Worm (Caenorhabditis elegans): ENCODE results near the gene Y66D12A.7.

Y66D12A.7 gene

ce11 chrIII:11580428-11580885 is at the start of gene Y66D12A.7:
Gene Y66D12A.7 (minus strand): TSS chrIII:11580478.
- TF ChIP-seq unc-62 (GFP tag; optimal IDR thresholded peaks at IDR 0.05) = no peak

- TF ChIP-seq unc-62 (GFP tag; optimal IDR thresholded peaks at IDR 0.05) = no peak
Observed at ce11 chrIII:11629354-11629753, 49.1 kb upstream of the Y66D12A.7 start, which contains the start of gene Y66A7A.7. Gene Y66A7A.7 (minus strand): TSS chrIII:11629454.

ce11 chrIII:11627631-11628030 is 47.4 kb upstream of the Y66D12A.7 start:
- no peak for TF ChIP-seq unc-62 (GFP tag; optimal IDR thresholded peaks at IDR 0.05)

ce11 chrIII:11624838-11625292 is 44.6 kb upstream of the Y66D12A.7 start, which contains the start of gene gly-8:
Gene gly-8 (plus strand): TSS chrIII:11625242.
- no peak for TF ChIP-seq unc-62 (GFP tag; optimal IDR thresholded peaks at IDR 0.05)

ce11 chrIII:11616446-11616845 is 36.2 kb upstream of the Y66D12A.7 start, which contains the start of gene ceh-91:
Gene ceh-91 (plus strand): TSS chrIII:11616746.
- TF ChIP-seq unc-62 (GFP tag; optimal IDR thresholded peaks at IDR 0.05) = no peak

- TF ChIP-seq unc-62 (GFP tag; optimal IDR thresholded peaks at IDR 0.05) = no peak
Observed at ce11 chrIII:11615802-11616201, 35.5 kb upstream of the Y66D12A.7 start.

ce11 chrIII:11614874-11615273 is 34.6 kb upstream of the Y66D12A.7 start:
- no peak for TF ChIP-seq unc-62 (GFP tag; optimal IDR thresholded peaks at IDR 0.05)

ce11 chrIII:11612371-11612770 is 32.1 kb upstream of the Y66D12A.7 start, which contains the start of the genes Y66A7A.9 and Y66A7A.4:
Gene Y66A7A.9 (minus strand): TSS chrIII:11612471.
Gene Y66A7A.4 (plus strand): TSS chrIII:11612607.
- TF ChIP-seq unc-62 (GFP tag; optimal IDR thresholded peaks at IDR 0.05) = no peak

- no peak for TF ChIP-seq unc-62 (GFP tag; optimal IDR thresholded peaks at IDR 0.05)
Observed at ce11 chrIII:11611618-11612247, 31.5 kb upstream of the Y66D12A.7 start.

- TF ChIP-seq unc-62 (GFP tag; optimal IDR thresholded peaks at IDR 0.05) = no peak
Observed at ce11 chrIII:11609568-11609967, 29.3 kb upstream of the Y66D12A.7 start, which contains the start of gene Y66D12A.30. Gene Y66D12A.30 (plus strand): TSS chrIII:11609868.

ce11 chrIII:11607870-11608269 is 27.6 kb upstream of the Y66D12A.7 start, which contains the start of gene Y66D12A.1:
Gene Y66D12A.1 (plus strand): TSS chrIII:11608170.
- no peak for TF ChIP-seq unc-62 (GFP tag; optimal IDR thresholded peaks at IDR 0.05)

- TF ChIP-seq unc-62 (GFP tag; optimal IDR thresholded peaks at IDR 0.05) = no peak
Observed at ce11 chrIII:11592096-11592495, 11.8 kb upstream of the Y66D12A.7 start.

ce11 chrIII:11590255-11590654 is 10.0 kb upstream of the Y66D12A.7 start:
- no peak for TF ChIP-seq unc-62 (GFP tag; optimal IDR thresholded peaks at IDR 0.05)

ce11 chrIII:11589311-11589710 is 9.0 kb upstream of the Y66D12A.7 start:
- no peak for TF ChIP-seq unc-62 (GFP tag; optimal IDR thresholded peaks at IDR 0.05)

- TF ChIP-seq unc-62 (GFP tag; optimal IDR thresholded peaks at IDR 0.05) = no peak
Observed at ce11 chrIII:11588911-11589310, 8.6 kb upstream of the Y66D12A.7 start, which contains the start of gene Y66D12A.3. Gene Y66D12A.3 (plus strand): TSS chrIII:11589211.

- TF ChIP-seq unc-62 (GFP tag; optimal IDR thresholded peaks at IDR 0.05) = no peak
Observed at ce11 chrIII:11582569-11582968, 2.3 kb upstream of the Y66D12A.7 start.

ce11 chrIII:11581372-11581771 is 1.1 kb upstream of the Y66D12A.7 start, which contains the start of the genes Y66D12A.6 and ceh-92:
Gene Y66D12A.6 (minus strand): TSS chrIII:11581402.
Gene ceh-92 (plus strand): TSS chrIII:11581600.
- no peak for TF ChIP-seq unc-62 (GFP tag; optimal IDR thresholded peaks at IDR 0.05)
